Worm (Caenorhabditis elegans) whole organism, midembryonic: ENCODE data around the gene far-2.

ENCODE experiments used
- T22C8.4 ChIP-seq: fragments of 200-800 bp; sonication (Bioruptor generic); IDR thresholded peaks from 2 replicates; pipeline ENCODE4 v1.3.6; 2022; ENCODE audit warnings: missing genetic modification characterization, missing compliant biosample characterization
- cog-1 ChIP-seq: sonication (generic microtip); optimal IDR thresholded peaks from 2 replicates; lab custom pipeline; 2016; ENCODE audit warnings: missing genetic modification characterization, missing compliant biosample characterization
- flt-1 ChIP-seq: fragments of 200-800 bp; sonication (Bioruptor generic); IDR thresholded peaks from 2 replicates; pipeline ENCODE4 v1.3.6; 2022; ENCODE audit warnings: missing genetic modification characterization, missing compliant biosample characterization
- klf-2 ChIP-seq: fragments of 200-800 bp; sonication (Bioruptor generic); conservative IDR thresholded peaks from 2 replicates; pipeline ENCODE4 v1.3.6; 2022; ENCODE audit warnings: missing genetic modification reagents, missing genetic modification characterization, missing compliant biosample characterization
- med-1 ChIP-seq: sonication (generic microtip); optimal IDR thresholded peaks from 2 replicates; lab custom pipeline; 2017; ENCODE audit warnings: missing genetic modification characterization, mild to moderate bottlenecking, missing compliant biosample characterization, antibody characterized with exemption, missing genetic modification reagents; ENCODE audit not compliant: insufficient read depth
- ref-1 ChIP-seq: fragments of 200-800 bp; sonication (Bioruptor generic); conservative IDR thresholded peaks from 2 replicates; pipeline ENCODE4 v1.3.6; 2022; ENCODE audit warnings: missing genetic modification reagents, missing genetic modification characterization, missing compliant biosample characterization
- tab-1 ChIP-seq: fragments of 200-800 bp; sonication (Bioruptor generic); IDR thresholded peaks from 2 replicates; pipeline ENCODE4 v1.3.6; 2022; ENCODE audit warnings: missing genetic modification characterization, missing compliant biosample characterization
- ztf-23 ChIP-seq: fragments of 200-800 bp; sonication (Bioruptor generic); IDR thresholded peaks from 2 replicates; pipeline ENCODE4 v1.3.6; 2022; ENCODE audit warnings: missing genetic modification reagents, missing genetic modification characterization, missing compliant biosample characterization
- ztf-29 ChIP-seq: fragments of 200-800 bp; sonication (Bioruptor generic); IDR thresholded peaks from 2 replicates; pipeline ENCODE4 v1.3.6; 2022; ENCODE audit warnings: missing genetic modification reagents, missing genetic modification characterization, missing compliant biosample characterization

The far-2 gene

DNA sequence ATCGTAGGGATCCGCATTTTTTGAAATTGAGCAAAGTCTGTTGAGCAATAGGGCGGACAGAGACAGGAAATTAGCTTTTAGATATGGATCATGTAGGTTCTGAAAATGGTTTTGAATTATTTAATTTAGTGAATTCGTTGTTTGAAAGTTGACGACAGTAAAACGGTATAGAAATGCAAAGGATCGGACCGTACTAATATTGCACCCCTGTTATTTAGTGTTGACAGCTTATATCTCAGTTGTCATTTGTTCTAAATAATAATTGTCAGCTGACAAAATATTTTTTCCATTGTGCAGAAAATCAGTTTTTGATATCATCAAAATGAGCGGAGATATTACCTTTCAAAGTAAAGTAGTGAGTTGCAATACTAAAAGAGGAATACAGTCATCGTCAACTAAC is 10.3 kb upstream of the far-2 start, which contains the start of gene lin-12:
TSS of gene lin-12 (minus strand) at position 101 of the 400 bp plus-strand sequence.
- TF ChIP-seq tab-1 (GFP tag; lab: Robert Waterston, UW) (no peak), ref-1 (no peak), ztf-29 (no peak), flt-1 (GFP tag; lab: Robert Waterston, UW) (no peak), T22C8.4 (no peak), cog-1 (no peak), med-1 (no peak), ztf-23 (GFP tag; lab: Robert Waterston, UW) (no peak), klf-2 (no peak)

DNA sequence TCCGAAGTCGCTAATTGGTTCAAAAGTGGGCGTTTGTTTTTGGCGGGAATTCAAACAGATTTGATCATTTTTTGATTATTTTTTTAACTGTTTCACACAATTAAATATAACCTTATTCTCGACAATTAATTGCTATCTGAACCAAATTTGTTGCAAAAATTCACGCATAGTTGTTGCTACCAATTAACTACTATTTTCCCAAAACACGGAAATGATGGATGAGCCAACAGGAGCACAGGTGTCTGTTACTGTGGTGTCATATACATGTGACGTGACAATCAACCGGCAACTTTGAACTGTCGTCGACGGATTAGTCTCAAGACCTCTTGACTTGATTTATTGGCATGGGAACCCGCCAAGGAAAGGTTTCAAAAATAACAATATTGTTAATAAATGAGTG is 8.9 kb upstream of the far-2 start:
- TF ChIP-seq med-1 (no peak), klf-2 (no peak), ref-1 (no peak), cog-1 (no peak), ztf-23 (GFP tag; lab: Robert Waterston, UW) (no peak), flt-1 (GFP tag; lab: Robert Waterston, UW) (no peak), tab-1 (GFP tag; lab: Robert Waterston, UW) (no peak), ztf-29 (no peak), T22C8.4 (no peak)

DNA sequence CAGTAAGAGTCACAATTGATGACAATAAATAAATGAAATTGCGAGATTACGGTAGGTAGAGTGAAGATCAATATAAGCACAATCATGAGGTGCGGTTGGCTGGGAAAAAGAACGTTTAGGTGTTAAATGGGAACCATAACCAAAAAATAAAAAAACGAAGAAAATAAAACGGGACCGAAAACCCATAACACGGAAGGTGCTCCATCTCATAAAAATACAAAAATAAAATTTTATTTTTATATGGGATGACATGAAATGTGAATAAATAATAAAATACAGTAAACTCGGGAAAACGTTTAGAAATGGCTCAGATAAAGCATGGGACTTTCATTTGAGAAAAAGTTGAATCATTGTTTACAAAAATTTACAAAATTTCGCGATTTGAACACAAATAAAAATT is 6.1 kb upstream of the far-2 start, which contains the start of gene F02A9.7:
TSS of gene F02A9.7 (minus strand) at position 101 of the 400 bp plus-strand sequence.
- TF ChIP-seq med-1 (no peak), ztf-29 (no peak), flt-1 (GFP tag; lab: Robert Waterston, UW) (no peak), tab-1 (GFP tag; lab: Robert Waterston, UW) (no peak), ztf-23 (GFP tag; lab: Robert Waterston, UW) (no peak)

DNA sequence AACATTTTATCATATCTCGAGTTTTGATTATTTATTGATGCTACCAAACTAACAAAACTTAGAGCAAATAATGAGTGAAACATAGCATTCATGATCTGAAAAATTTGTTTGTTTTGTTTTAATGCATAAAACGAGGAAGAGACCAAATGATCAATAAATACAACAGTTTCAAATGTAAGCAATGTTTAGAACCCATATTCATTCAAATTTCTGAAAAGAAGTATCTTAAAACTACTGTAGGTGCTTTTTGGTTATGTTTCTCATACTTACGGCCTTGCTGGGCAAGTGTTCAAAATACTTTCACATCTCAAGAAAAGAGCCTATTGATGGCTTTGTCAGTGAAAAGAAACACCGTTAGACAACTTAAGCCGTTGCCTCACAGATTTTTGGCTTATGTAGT is 3.9 kb upstream of the far-2 start, which contains the start of gene F02A9.1:
TSS of gene F02A9.1 (minus strand) at position 101 of the 400 bp plus-strand sequence.
- TF ChIP-seq ztf-29 (no peak), tab-1 (GFP tag; lab: Robert Waterston, UW) (no peak), med-1 (no peak), ref-1 (no peak), ztf-23 (GFP tag; lab: Robert Waterston, UW) (no peak)

DNA sequence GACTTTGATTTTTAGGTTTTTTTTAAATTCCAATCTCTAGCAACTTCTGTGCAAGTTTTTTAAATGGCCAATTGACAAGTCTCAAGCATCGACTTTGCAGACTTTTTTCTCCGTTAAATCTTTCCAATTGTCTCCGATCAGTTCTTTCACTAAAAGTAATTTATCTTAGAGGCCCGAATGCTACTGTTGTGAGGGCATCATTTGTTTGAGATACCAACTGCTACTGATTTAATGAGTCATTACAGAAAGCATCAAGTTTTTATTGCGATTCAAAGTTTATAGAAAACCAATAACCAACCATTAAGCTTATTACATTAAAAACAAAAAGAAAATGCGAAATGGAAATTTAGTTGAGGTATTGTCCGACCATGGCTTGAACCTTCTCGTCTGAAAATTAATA is 1.5 kb upstream of the far-2 start:
- TF ChIP-seq T22C8.4 (no peak), klf-2 (no peak), ztf-23 (GFP tag; lab: Robert Waterston, UW) (no peak), ref-1 (no peak), flt-1 (GFP tag; lab: Robert Waterston, UW) (no peak), tab-1 (GFP tag; lab: Robert Waterston, UW) (no peak), ztf-29 (no peak), med-1 (no peak), cog-1 (no peak)

DNA sequence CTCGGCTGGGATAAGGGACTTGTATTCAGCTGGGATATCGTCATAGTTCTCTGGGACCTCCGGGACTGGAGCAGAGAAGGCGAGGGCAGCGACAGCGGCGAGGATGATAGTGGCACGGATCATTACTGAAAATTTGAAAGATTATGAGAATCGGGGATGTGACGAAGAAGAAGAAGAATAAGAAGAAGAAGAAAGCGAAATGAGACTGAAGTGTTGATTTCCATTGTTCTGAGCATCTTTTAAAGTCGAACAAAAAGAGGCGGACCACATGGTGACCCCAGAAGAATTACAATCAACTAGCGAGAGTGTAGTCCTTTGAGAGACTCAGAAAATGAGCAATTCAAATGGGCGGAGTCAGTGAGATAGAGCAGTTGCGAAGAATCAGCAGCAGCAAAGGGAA is 573 bp upstream of the far-2 start, which contains the start of gene far-1:
TSS of gene far-1 (minus strand) at position 125 of the 400 bp plus-strand sequence.
- TF ChIP-seq ref-1: no peak
- no peak for TF ChIP-seq T22C8.4
- TF ChIP-seq ztf-23 (GFP tag; lab: Robert Waterston, UW): no peak

DNA sequence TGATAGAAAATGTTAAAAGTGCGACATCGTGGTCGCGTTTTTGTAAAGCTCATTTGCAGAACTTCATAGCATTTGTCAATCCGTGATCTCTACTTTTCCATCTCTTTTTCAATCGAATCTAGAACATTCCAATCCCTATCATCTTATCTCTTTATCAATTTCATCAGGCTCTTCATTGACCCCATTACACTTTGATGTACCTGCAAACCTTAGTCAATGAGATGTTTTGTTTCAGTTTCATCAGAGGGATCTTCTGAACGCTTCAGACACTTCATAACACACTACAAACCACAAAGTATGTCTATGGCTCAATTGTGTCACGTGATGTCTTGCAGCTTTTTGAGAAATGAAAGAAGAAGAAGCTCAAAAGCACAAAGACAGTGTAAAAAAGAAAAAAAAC is 1.5 kb downstream of the far-2 start:
- TF ChIP-seq T22C8.4: no peak
- TF ChIP-seq ref-1: no peak
- no peak for TF ChIP-seq ztf-23 (GFP tag; lab: Robert Waterston, UW)
- TF ChIP-seq ztf-29: no peak
- no peak for TF ChIP-seq klf-2
- no peak for TF ChIP-seq tab-1 (GFP tag; lab: Robert Waterston, UW)
- no peak for TF ChIP-seq cog-1
- TF ChIP-seq flt-1 (GFP tag; lab: Robert Waterston, UW): no peak
- no peak for TF ChIP-seq med-1

DNA sequence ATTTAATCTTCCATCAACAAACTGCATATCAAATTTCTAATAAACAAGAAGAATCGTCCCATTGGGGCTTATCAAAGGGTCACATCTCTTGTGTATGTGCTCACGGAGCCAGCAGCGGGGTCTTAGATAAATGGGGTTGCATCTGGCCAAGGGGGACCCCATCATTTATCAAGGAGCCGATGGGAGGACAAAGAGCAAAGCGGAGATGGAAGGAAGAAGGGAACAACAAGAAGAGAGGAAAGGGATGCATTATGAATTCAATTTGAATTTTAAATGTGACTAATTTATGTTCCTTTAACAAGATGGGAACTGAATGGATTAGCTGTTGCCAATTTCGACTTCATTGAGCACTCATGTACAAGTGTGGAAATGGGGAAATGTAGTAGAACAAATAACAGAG is 2.7 kb downstream of the far-2 start:
- TF ChIP-seq flt-1 (GFP tag; lab: Robert Waterston, UW) (no peak), cog-1 (no peak), ztf-23 (GFP tag; lab: Robert Waterston, UW) (0 out of 2 replicates have a peak, but pooled peaks have one; percentile 33)

DNA sequence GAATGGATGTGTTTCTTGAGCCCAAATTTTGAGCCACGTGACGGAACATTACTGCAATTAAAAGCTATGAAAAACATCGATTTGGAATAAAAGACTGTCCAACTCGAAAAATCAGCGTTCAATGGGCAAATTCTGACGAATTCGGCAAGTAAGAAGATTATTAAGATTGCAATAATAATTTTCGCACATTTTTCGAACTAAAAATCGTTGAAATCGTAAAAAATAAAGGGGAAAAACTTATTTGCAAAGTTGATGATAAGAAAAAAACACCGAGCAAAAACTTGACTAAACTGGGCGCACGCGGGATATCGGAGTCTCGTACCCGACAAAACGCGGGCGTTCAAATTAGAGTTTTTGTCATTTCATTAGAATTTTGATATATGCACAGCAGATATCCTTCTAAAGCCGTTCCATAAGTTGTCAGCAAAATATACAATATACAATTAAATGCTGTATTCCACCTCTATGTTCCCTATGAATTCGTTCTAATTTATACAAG is 7.7 kb downstream of the far-2 start, which contains the start of the genes mccc-2 and mrpl-44:
TSS of gene mccc-2 (minus strand) at position 51 of the 499 bp plus-strand sequence.
TSS of gene mrpl-44 (minus strand) at position 51 of the 499 bp plus-strand sequence.
- TF ChIP-seq ztf-23 (GFP tag; lab: Robert Waterston, UW) (no peak), klf-2 (no peak)

DNA sequence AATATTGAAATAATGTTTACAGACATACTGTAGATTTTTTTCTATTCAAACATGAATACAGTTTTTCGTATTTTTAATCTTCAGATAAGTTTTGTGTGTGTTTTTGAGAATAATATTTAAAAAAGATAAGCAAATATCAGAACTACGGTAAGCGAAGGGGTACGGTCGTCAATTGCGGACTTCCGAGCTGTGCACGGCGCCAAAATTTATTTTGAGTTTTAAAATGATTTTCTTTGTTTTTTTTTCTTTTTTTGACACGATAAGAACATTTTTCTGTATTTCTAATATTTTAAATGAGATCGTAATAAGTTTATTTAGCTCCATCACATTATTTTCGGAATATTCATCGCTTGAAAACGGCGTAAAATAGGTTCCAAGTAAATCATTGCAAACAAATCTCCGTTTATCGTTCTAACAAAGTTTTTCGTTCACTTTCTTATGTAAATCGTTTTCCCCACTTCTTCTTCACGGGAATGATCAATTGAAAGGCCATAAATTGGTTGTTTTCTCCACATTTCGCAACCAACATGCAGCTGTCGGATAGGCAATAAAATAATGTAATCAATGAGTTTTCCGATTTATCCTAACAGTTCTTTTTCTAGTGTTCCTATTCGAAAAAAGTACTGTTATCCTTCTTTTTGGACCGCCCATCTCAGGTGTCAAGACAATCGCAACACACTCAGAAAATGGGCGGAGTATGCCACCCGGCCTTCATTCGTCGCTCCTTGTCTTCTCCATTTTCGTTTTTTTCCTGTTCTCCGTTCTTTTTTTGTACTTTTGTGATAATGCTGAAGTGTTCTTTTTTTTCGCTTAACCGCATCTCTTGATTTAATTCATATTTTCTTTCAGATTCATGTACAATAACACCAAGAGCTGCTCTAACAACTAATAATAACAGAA is 10.0 kb downstream of the far-2 start, which contains the start of gene glp-1:
TSS of gene glp-1 (plus strand) at position 850 of the 900 bp plus-strand sequence.
- no peak for TF ChIP-seq ztf-29
- TF ChIP-seq flt-1 (GFP tag; lab: Robert Waterston, UW): no peak
- TF ChIP-seq ztf-23 (GFP tag; lab: Robert Waterston, UW): no peak
- TF ChIP-seq T22C8.4: no peak
- no peak for TF ChIP-seq med-1
- TF ChIP-seq klf-2: no peak
- no peak for TF ChIP-seq ref-1
- TF ChIP-seq tab-1 (GFP tag; lab: Robert Waterston, UW): no peak
- no peak for TF ChIP-seq cog-1

DNA sequence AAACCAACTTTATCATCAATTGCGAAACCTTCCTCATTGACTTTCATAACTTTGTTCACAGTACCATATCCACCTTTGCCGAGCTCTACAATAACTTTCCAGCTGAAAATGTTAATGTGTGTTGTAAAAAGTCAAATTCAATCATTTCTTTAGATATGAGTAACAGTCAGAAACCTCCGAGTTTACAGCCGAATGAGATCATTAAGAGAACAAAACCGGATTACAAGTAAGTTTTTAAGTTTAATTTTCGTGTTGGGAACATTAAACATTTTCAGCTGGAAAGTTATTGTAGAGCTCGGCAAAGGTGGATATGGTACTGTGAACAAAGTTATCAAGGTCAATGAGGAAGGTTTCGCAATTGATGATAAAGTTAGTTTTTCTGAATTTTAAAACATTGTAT is 19.6 kb downstream of the far-2 start, which contains the start of gene ZK507.1:
TSS of gene ZK507.1 (minus strand) at position 101 of the 400 bp plus-strand sequence.
- no peak for TF ChIP-seq cog-1
- no peak for TF ChIP-seq klf-2
- no peak for TF ChIP-seq ref-1
- TF ChIP-seq ztf-23 (GFP tag; lab: Robert Waterston, UW): no peak
- TF ChIP-seq med-1: no peak
- no peak for TF ChIP-seq flt-1 (GFP tag; lab: Robert Waterston, UW)
- TF ChIP-seq ztf-29: no peak
- no peak for TF ChIP-seq tab-1 (GFP tag; lab: Robert Waterston, UW)
- no peak for TF ChIP-seq T22C8.4
